Worm (Caenorhabditis elegans) whole organism, L4/young adult: Measurements from ENCODE around the gene srx-117.
"Not testable (repeated sequence)": the region's sequence is repeated elsewhere in the genome, so short reads cannot be mapped to it uniquely, and the experiment has no call there.

Experiments
- W03F9.2 ChIP-seq: fragments of 150-350 bp; optimal IDR thresholded peaks from 2 replicates; lab custom pipeline; 2014; ENCODE audit warnings: missing biosample characterization, missing genetic modification characterization
- dao-5 ChIP-seq: sonication (generic microtip); optimal IDR thresholded peaks from 2 replicates; lab custom pipeline; 2016; ENCODE audit warnings: missing genotype, missing genetic modification characterization, moderate library complexity, missing compliant biosample characterization
- him-1 ChIP-seq: sonication (generic microtip); optimal IDR thresholded peaks from 2 replicates; lab custom pipeline; 2016; ENCODE audit warnings: missing genotype, missing genetic modification reagents, missing genetic modification characterization, missing compliant biosample characterization

The srx-117 gene

ce11 chrV:5647359-5647758, 3.1 kb downstream of the srx-117 start, which contains the start of gene C14C11.4:
C14C11.4 (plus strand) TSS chrV:5647610.
- TF ChIP-seq W03F9.2 (no peak), him-1 (no peak), dao-5 (no peak)

- TF ChIP-seq W03F9.2 (no peak), him-1 (no peak), dao-5 (no peak)
These were observed 7.6 kb downstream of the srx-117 start for ce11 chrV:5651905-5652304.

- TF ChIP-seq dao-5, result no peak
- no peak for TF ChIP-seq W03F9.2
- no peak for TF ChIP-seq him-1
These were observed 9.8 kb downstream of the srx-117 start, which contains the start of gene hex-2 for ce11 chrV:5653990-5654499. hex-2 (plus strand) TSS chrV:5654449.

ce11 chrV:5660604-5661209, 16.4 kb downstream of the srx-117 start, which contains the start of the genes mut-14 and C14C11.2:
mut-14 (minus strand) TSS chrV:5660704.
C14C11.2 (plus strand) TSS chrV:5661159.
- TF ChIP-seq W03F9.2, result no peak
- TF ChIP-seq him-1, result no peak

ce11 chrV:5663317-5663716, 19.0 kb downstream of the srx-117 start, which contains the start of gene C14C11.1:
C14C11.1 (plus strand) TSS chrV:5663617.
- not testable (repeated sequence) for TF ChIP-seq him-1, dao-5, W03F9.2

ce11 chrV:5666036-5666729, 21.9 kb downstream of the srx-117 start, which contains the start of gene C14C11.7:
C14C11.7 (minus strand) TSS chrV:5666086.
- TF ChIP-seq W03F9.2, result no peak
- TF ChIP-seq him-1, result no peak
- no peak for TF ChIP-seq dao-5

- TF ChIP-seq dao-5, result no peak
- TF ChIP-seq him-1, result no peak
- TF ChIP-seq W03F9.2, result peak; percentile 18
These were observed 23.1 kb downstream of the srx-117 start for ce11 chrV:5667337-5667736.

ce11 chrV:5668968-5669367, 24.7 kb downstream of the srx-117 start:
- TF ChIP-seq him-1 (no peak), W03F9.2 (no peak)

ce11 chrV:5672270-5672669, 28.0 kb downstream of the srx-117 start:
- TF ChIP-seq W03F9.2, result no peak
- TF ChIP-seq dao-5, result no peak
- no peak for TF ChIP-seq him-1

ce11 chrV:5676011-5676410, 31.7 kb downstream of the srx-117 start, which contains the start of gene pqn-13:
pqn-13 (minus strand) TSS chrV:5676111.
- no peak for TF ChIP-seq him-1
- no peak for TF ChIP-seq W03F9.2
- no peak for TF ChIP-seq dao-5

- TF ChIP-seq W03F9.2, result no peak
- no peak for TF ChIP-seq him-1
- TF ChIP-seq dao-5, result no peak
These were observed 33.7 kb downstream of the srx-117 start for ce11 chrV:5677947-5678346.

- TF ChIP-seq W03F9.2 (no peak), dao-5 (no peak), him-1 (no peak)
These were observed 38.3 kb downstream of the srx-117 start, which contains the start of gene prp-39 for ce11 chrV:5682530-5682929. prp-39 (minus strand) TSS chrV:5682630.

ce11 chrV:5684534-5684933, 40.3 kb downstream of the srx-117 start, which contains the start of the genes hmgs-1 and F25B4.4:
hmgs-1 (minus strand) TSS chrV:5684589.
F25B4.4 (plus strand) TSS chrV:5684873.
- TF ChIP-seq dao-5 (no peak), W03F9.2 (peak; percentile 85), him-1 (peak; percentile 19)

- TF ChIP-seq dao-5 (no peak), him-1 (no peak), W03F9.2 (no peak)
These were observed 43.1 kb downstream of the srx-117 start, which contains the start of gene F25B4.7 for ce11 chrV:5687115-5687979. F25B4.7 (minus strand) TSS chrV:5687226.
